ENCODE assay signal across 1 fruit fly cellular context in the genomic region with DNA sequence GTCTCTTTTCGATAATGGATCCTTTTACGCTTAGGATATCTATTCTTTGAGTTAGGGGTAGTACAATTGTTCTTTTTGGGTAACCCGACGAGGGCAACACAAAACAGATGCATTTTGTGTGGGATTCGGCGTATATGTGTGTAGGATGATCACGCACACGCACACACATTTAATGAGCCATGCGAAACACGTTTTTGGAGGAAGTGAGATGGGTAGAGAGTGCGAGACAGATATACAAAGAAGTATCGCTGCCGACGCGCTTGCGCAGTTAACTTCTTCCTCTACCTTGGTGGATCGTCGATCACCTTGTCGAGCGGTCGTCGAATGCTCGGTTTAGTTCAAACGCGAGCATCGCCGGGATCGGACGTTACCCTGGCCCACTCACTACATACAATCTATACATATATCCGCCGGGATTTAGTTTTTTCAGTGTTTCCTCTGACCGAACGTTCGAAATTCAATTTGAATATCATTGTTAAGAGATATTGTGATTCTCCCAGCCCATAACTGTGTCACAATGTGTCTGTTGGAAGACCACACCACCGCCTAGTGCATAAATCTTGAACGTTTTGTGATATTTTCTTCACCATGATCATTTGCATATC.
TF ChIP-seq lines count a peak whose summit lies in the region.

No protein-coding gene starts in this region.

TF ChIP-seq in whole organism, embryonic, 481 proteins besides CTCF, POLR2A, EP300 and RAD21 (continued from another document and continues in another):
- TF ChIP-seq CG10147 (GFP tag; optimal IDR thresholded peaks at IDR 0.05; lab: Kevin White, UChicago) (no peak), Deaf1 (tag; optimal IDR thresholded peaks at IDR 0.05; lab: Kevin White, UChicago) (peak; percentile 85), ash1 (GFP tag; optimal IDR thresholded peaks at IDR 0.05; lab: Kevin White, UChicago) (no peak), ERR (GFP tag; optimal IDR thresholded peaks at IDR 0.05; lab: Kevin White, UChicago) (no peak), Nf-YC (tag; optimal IDR thresholded peaks at IDR 0.05; lab: Kevin White, UChicago) (no peak), fru (optimal IDR thresholded peaks at IDR 0.05; lab: Kevin White, UChicago) (no peak), CG1024 (GFP tag; IDR thresholded peaks at IDR 0.05; lab: Robert Waterston, UW) (no peak), sd (tag; optimal IDR thresholded peaks at IDR 0.05; lab: Kevin White, UChicago) (no peak), salm (tag; optimal IDR thresholded peaks at IDR 0.05; lab: Kevin White, UChicago) (no peak), CG4617 (GFP tag; optimal IDR thresholded peaks at IDR 0.05; lab: Kevin White, UChicago; ENCODE audit: borderline replicate concordance) (no peak), gt (GFP tag; IDR thresholded peaks at IDR 0.05; lab: Robert Waterston, UW) (no peak), CG8478 (optimal IDR thresholded peaks at IDR 0.05; lab: Kevin White, UChicago) (no peak), CG1832 (GFP tag; optimal IDR thresholded peaks at IDR 0.05; lab: Kevin White, UChicago) (peak; percentile 78), Aef1 (GFP tag; IDR thresholded peaks at IDR 0.05; lab: Robert Waterston, UW) (no peak), B-H2 (GFP tag; optimal IDR thresholded peaks at IDR 0.05; lab: Kevin White, UChicago) (no peak), CG6854 (GFP tag; optimal IDR thresholded peaks at IDR 0.05; lab: Kevin White, UChicago) (no peak), bsh (GFP tag; optimal IDR thresholded peaks at IDR 0.05; lab: Kevin White, UChicago) (no peak), Abd-B (GFP tag; optimal IDR thresholded peaks at IDR 0.05; lab: Kevin White, UChicago) (no peak), D (optimal IDR thresholded peaks at IDR 0.05; lab: Kevin White, UChicago) (peak; percentile 97), D (GFP tag; optimal IDR thresholded peaks at IDR 0.05; lab: Kevin White, UChicago) (peak; percentile 40), tap (tag; optimal IDR thresholded peaks at IDR 0.05; lab: Kevin White, UChicago) (no peak), dan (GFP tag; IDR thresholded peaks at IDR 0.05; lab: Robert Waterston, UW) (no peak), CG6272 (GFP tag; IDR thresholded peaks at IDR 0.05; lab: Robert Waterston, UW) (no peak), CG9876 (GFP tag; optimal IDR thresholded peaks at IDR 0.05; lab: Kevin White, UChicago) (no peak), yki (optimal IDR thresholded peaks at IDR 0.05; lab: Kevin White, UChicago) (no peak), Mrtf (GFP tag; IDR thresholded peaks at IDR 0.05; lab: Robert Waterston, UW) (no peak), wor (GFP tag; IDR thresholded peaks at IDR 0.05; lab: Robert Waterston, UW) (no peak), Hsf (GFP tag; optimal IDR thresholded peaks at IDR 0.05; lab: Kevin White, UChicago) (no peak), az2 (GFP tag; optimal IDR thresholded peaks at IDR 0.05; lab: Kevin White, UChicago) (no peak), HLH3B (GFP tag; IDR thresholded peaks at IDR 0.05; lab: Robert Waterston, UW) (no peak), pros (GFP tag; optimal IDR thresholded peaks at IDR 0.05; lab: Kevin White, UChicago) (peak; percentile 90), BEAF-32 (GFP tag; optimal IDR thresholded peaks at IDR 0.05; lab: Kevin White, UChicago) (no peak), lilli (GFP tag; optimal IDR thresholded peaks at IDR 0.05; lab: Kevin White, UChicago) (no peak), dysf (GFP tag; IDR thresholded peaks at IDR 0.05; lab: Robert Waterston, UW) (no peak), hth (optimal IDR thresholded peaks at IDR 0.05; lab: Kevin White, UChicago) (no peak), Taf1 (GFP tag; IDR thresholded peaks at IDR 0.05; lab: Robert Waterston, UW) (no peak), sisA (GFP tag; IDR thresholded peaks at IDR 0.05; lab: Robert Waterston, UW) (no peak), Bteb2 (GFP tag; optimal IDR thresholded peaks at IDR 0.05; lab: Kevin White, UChicago) (no peak), ftz-f1 (GFP tag; optimal IDR thresholded peaks at IDR 0.05; lab: Kevin White, UChicago) (peak; percentile 17), Ets65A (GFP tag; lab: Kevin White, UChicago) (no peak), slbo (GFP tag; IDR thresholded peaks at IDR 0.05; lab: Robert Waterston, UW) (no peak), ci (GFP tag; IDR thresholded peaks at IDR 0.05; lab: Robert Waterston, UW) (0 out of 3 replicates have a peak, but pooled peaks have one; percentile 29), BtbVII (GFP tag; optimal IDR thresholded peaks at IDR 0.05; lab: Kevin White, UChicago) (no peak), repo (GFP tag; optimal IDR thresholded peaks at IDR 0.05; lab: Kevin White, UChicago) (no peak), Trl (optimal IDR thresholded peaks at IDR 0.05; lab: Kevin White, UChicago) (no peak), Trl (GFP tag; optimal IDR thresholded peaks at IDR 0.05; lab: Kevin White, UChicago) (no peak), CG13123 (GFP tag; optimal IDR thresholded peaks at IDR 0.05; lab: Kevin White, UChicago) (no peak), sob (GFP tag; IDR thresholded peaks at IDR 0.05; lab: Robert Waterston, UW) (no peak), caup (GFP tag; optimal IDR thresholded peaks at IDR 0.05; lab: Kevin White, UChicago; ENCODE audit: severe bottlenecking) (no peak), CG8089 (GFP tag; optimal IDR thresholded peaks at IDR 0.05; lab: Kevin White, UChicago) (no peak), CG12104 (GFP tag; optimal IDR thresholded peaks at IDR 0.05; lab: Kevin White, UChicago) (no peak), CG34376 (GFP tag; optimal IDR thresholded peaks at IDR 0.05; lab: Kevin White, UChicago) (no peak), tx (GFP tag; optimal IDR thresholded peaks at IDR 0.05; lab: Kevin White, UChicago) (no peak), Six4 (GFP tag; optimal IDR thresholded peaks at IDR 0.05; lab: Kevin White, UChicago) (no peak), CG7271 (tag; optimal IDR thresholded peaks at IDR 0.05; lab: Kevin White, UChicago) (no peak), lab (GFP tag; optimal IDR thresholded peaks at IDR 0.05; lab: Kevin White, UChicago) (no peak), Rx (GFP tag; IDR thresholded peaks at IDR 0.05; lab: Robert Waterston, UW) (no peak), sens (GFP tag; lab: Kevin White, UChicago) (peak; percentile 88), grau (tag; optimal IDR thresholded peaks at IDR 0.05; lab: Kevin White, UChicago) (no peak), h (optimal IDR thresholded peaks at IDR 0.05; lab: Kevin White, UChicago) (no peak), Atf6 (GFP tag; IDR thresholded peaks at IDR 0.05; lab: Robert Waterston, UW) (no peak), Antp (GFP tag; optimal IDR thresholded peaks at IDR 0.05; lab: Kevin White, UChicago) (no peak), CG7839 (tag; optimal IDR thresholded peaks at IDR 0.05; lab: Kevin White, UChicago) (no peak), CG2199 (GFP tag; IDR thresholded peaks at IDR 0.05; lab: Robert Waterston, UW) (no peak; the same call in 2 of the 3 replicates), CG42726 (GFP tag; IDR thresholded peaks at IDR 0.05; lab: Robert Waterston, UW; ENCODE audit: partially characterized antibody) (no peak), CG8281 (tag; optimal IDR thresholded peaks at IDR 0.05; lab: Kevin White, UChicago) (no peak), z (GFP tag; IDR thresholded peaks at IDR 0.05; lab: Robert Waterston, UW) (no peak), CG3726 (GFP tag; IDR thresholded peaks at IDR 0.05; lab: Robert Waterston, UW) (no peak), CG6689 (GFP tag; IDR thresholded peaks at IDR 0.05; lab: Robert Waterston, UW) (no peak), CrebB (tag; optimal IDR thresholded peaks at IDR 0.05; lab: Kevin White, UChicago) (no peak), CG7928 (GFP tag; optimal IDR thresholded peaks at IDR 0.05; lab: Kevin White, UChicago) (no peak), pum (GFP tag; optimal IDR thresholded peaks at IDR 0.05; lab: Kevin White, UChicago) (no peak), CG31441 (GFP tag; IDR thresholded peaks at IDR 0.05; lab: Robert Waterston, UW) (no peak), fu2 (GFP tag; optimal IDR thresholded peaks at IDR 0.05; lab: Kevin White, UChicago) (no peak), Bdp1 (GFP tag; optimal IDR thresholded peaks at IDR 0.05; lab: Kevin White, UChicago) (no peak), bowl (GFP tag; IDR thresholded peaks at IDR 0.05; lab: Robert Waterston, UW) (no peak), seq (GFP tag; IDR thresholded peaks at IDR 0.05; lab: Robert Waterston, UW) (no peak), unc-4 (GFP tag; IDR thresholded peaks at IDR 0.05; lab: Robert Waterston, UW; ENCODE audit: partially characterized antibody) (no peak), tgo (GFP tag; IDR thresholded peaks at IDR 0.05; lab: Robert Waterston, UW) (no peak), CG10366 (GFP tag; IDR thresholded peaks at IDR 0.05; lab: Robert Waterston, UW) (no peak), Ravus (GFP tag; IDR thresholded peaks at IDR 0.05; lab: Robert Waterston, UW) (no peak), wek (GFP tag; optimal IDR thresholded peaks at IDR 0.05; lab: Kevin White, UChicago) (peak; percentile 18), ato (GFP tag; IDR thresholded peaks at IDR 0.05; lab: Robert Waterston, UW; ENCODE audit: partially characterized antibody) (no peak), CG12942 (GFP tag; optimal IDR thresholded peaks at IDR 0.05; lab: Kevin White, UChicago) (no peak), CG11085 (GFP tag; IDR thresholded peaks at IDR 0.05; lab: Robert Waterston, UW) (no peak), CG12769 (tag; optimal IDR thresholded peaks at IDR 0.05; lab: Kevin White, UChicago) (peak; percentile 58), kay (GFP tag; optimal IDR thresholded peaks at IDR 0.05; lab: Kevin White, UChicago) (no peak), CG9609 (GFP tag; optimal IDR thresholded peaks at IDR 0.05; lab: Kevin White, UChicago) (no peak), CG9932 (GFP tag; IDR thresholded peaks at IDR 0.05; lab: Robert Waterston, UW) (no peak), dmrt11E (tag; optimal IDR thresholded peaks at IDR 0.05; lab: Kevin White, UChicago) (no peak), tin (GFP tag; optimal IDR thresholded peaks at IDR 0.05; lab: Kevin White, UChicago) (no peak), CG14667 (GFP tag; IDR thresholded peaks at IDR 0.05; lab: Robert Waterston, UW) (no peak), gfzf (GFP tag; optimal IDR thresholded peaks at IDR 0.05; lab: Kevin White, UChicago) (no peak), CG10209 (GFP tag; optimal IDR thresholded peaks at IDR 0.05; lab: Kevin White, UChicago) (no peak), CG10462 (GFP tag; optimal IDR thresholded peaks at IDR 0.05; lab: Kevin White, UChicago) (no peak), Rfx (GFP tag; IDR thresholded peaks at IDR 0.05; lab: Robert Waterston, UW) (no peak), CG16813 (GFP tag; IDR thresholded peaks at IDR 0.05; lab: Robert Waterston, UW; ENCODE audit: partially characterized antibody) (0 out of 3 replicates have a peak, but pooled peaks have one; percentile 27), croc (GFP tag; conservative IDR thresholded peaks at IDR 0.05; lab: Robert Waterston, UW) (no peak), CG1647 (GFP tag; optimal IDR thresholded peaks at IDR 0.05; lab: Kevin White, UChicago) (no peak), CG4707 (GFP tag; optimal IDR thresholded peaks at IDR 0.05; lab: Kevin White, UChicago) (no peak), CG9437 (GFP tag; optimal IDR thresholded peaks at IDR 0.05; lab: Kevin White, UChicago) (no peak), CG12391 (tag; optimal IDR thresholded peaks at IDR 0.05; lab: Kevin White, UChicago) (no peak), Blimp-1 (GFP tag; optimal IDR thresholded peaks at IDR 0.05; lab: Kevin White, UChicago) (no peak), zf30C (GFP tag; optimal IDR thresholded peaks at IDR 0.05; lab: Kevin White, UChicago) (peak; percentile 42), ap (GFP tag; IDR thresholded peaks at IDR 0.05; lab: Robert Waterston, UW) (no peak), inv (GFP tag; IDR thresholded peaks at IDR 0.05; lab: Robert Waterston, UW; ENCODE audit: partially characterized antibody) (no peak), CG2889 (GFP tag; IDR thresholded peaks at IDR 0.05; lab: Robert Waterston, UW) (no peak), tio (GFP tag; optimal IDR thresholded peaks at IDR 0.05; lab: Kevin White, UChicago) (no peak), abd-A (tag; optimal IDR thresholded peaks at IDR 0.05; lab: Kevin White, UChicago) (no peak), slp2 (GFP tag; optimal IDR thresholded peaks at IDR 0.05; lab: Kevin White, UChicago) (no peak), unpg (GFP tag; optimal IDR thresholded peaks at IDR 0.05; lab: Kevin White, UChicago) (no peak), CG12744 (GFP tag; optimal IDR thresholded peaks at IDR 0.05; lab: Kevin White, UChicago) (no peak), CG31224 (GFP tag; IDR thresholded peaks at IDR 0.05; lab: Robert Waterston, UW) (no peak), ab (GFP tag; optimal IDR thresholded peaks at IDR 0.05; lab: Kevin White, UChicago) (no peak), CG31388 (GFP tag; optimal IDR thresholded peaks at IDR 0.05; lab: Kevin White, UChicago) (no peak), bcd (GFP tag; optimal IDR thresholded peaks at IDR 0.05; lab: Kevin White, UChicago) (no peak), vvl (GFP tag; IDR thresholded peaks at IDR 0.05; lab: Robert Waterston, UW) (peak; percentile 54; the same call in 1 of the 2 replicates), pnt (GFP tag; optimal IDR thresholded peaks at IDR 0.05; lab: Kevin White, UChicago) (no peak), Max (GFP tag; optimal IDR thresholded peaks at IDR 0.05; lab: Kevin White, UChicago) (no peak), Xbp1 (GFP tag; optimal IDR thresholded peaks at IDR 0.05; lab: Kevin White, UChicago) (no peak), phol (tag; optimal IDR thresholded peaks at IDR 0.05; lab: Kevin White, UChicago) (no peak), sens-2 (GFP tag; IDR thresholded peaks at IDR 0.05; lab: Robert Waterston, UW) (no peak), gsb-n (tag; optimal IDR thresholded peaks at IDR 0.05; lab: Kevin White, UChicago) (no peak), Oli (tag; optimal IDR thresholded peaks at IDR 0.05; lab: Kevin White, UChicago) (no peak), CG6765 (GFP tag; optimal IDR thresholded peaks at IDR 0.05; lab: Kevin White, UChicago) (no peak), lbe (GFP tag; optimal IDR thresholded peaks at IDR 0.05; lab: Kevin White, UChicago) (no peak), Mes4 (GFP tag; optimal IDR thresholded peaks at IDR 0.05; lab: Kevin White, UChicago) (no peak), Nf-YA (GFP tag; IDR thresholded peaks at IDR 0.05; lab: Robert Waterston, UW) (no peak), CG33557 (GFP tag; optimal IDR thresholded peaks at IDR 0.05; lab: Kevin White, UChicago) (no peak), CG7745 (tag; optimal IDR thresholded peaks at IDR 0.05; lab: Kevin White, UChicago) (peak; percentile 38), ase (GFP tag; IDR thresholded peaks at IDR 0.05; lab: Robert Waterston, UW) (no peak), CG7963 (GFP tag; IDR thresholded peaks at IDR 0.05; lab: Robert Waterston, UW; ENCODE audit: partially characterized antibody) (0 out of 3 replicates have a peak, but pooled peaks have one; percentile 41), danr (GFP tag; IDR thresholded peaks at IDR 0.05; lab: Robert Waterston, UW) (no peak)
